Fruit fly (Drosophila melanogaster): ENCODE results near the gene CG34328.

CG34328 gene

DNA sequence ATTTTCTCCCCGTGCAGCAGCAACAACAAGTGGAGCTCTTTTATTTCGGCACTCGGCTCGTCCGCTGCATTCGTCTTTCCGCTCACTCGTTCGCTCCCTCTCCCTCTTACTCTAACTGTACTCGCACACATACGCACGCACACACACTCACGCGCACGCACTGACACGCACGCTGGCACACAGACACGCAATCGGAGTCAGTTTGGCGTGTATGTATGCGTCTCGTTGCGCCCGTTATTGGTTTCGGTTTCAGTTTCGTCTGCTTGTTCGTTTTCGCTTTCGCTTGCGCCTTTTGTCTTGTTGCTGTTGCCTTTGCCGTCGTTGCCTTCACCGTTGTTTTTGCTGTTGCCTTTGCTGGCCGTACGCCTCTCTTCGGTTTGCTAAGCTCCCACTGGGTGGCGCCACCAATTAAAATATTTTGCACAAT lies 42.1 kb downstream of the CG34328 start (continued):
- TF ChIP-seq CG11247 (GFP tag; IDR thresholded peaks at IDR 0.05), result no peak
- TF ChIP-seq Neu2 (GFP tag; optimal IDR thresholded peaks at IDR 0.05; ENCODE audit: borderline replicate concordance), result no peak
- no peak for TF ChIP-seq cad (GFP tag; optimal IDR thresholded peaks at IDR 0.05)
- TF ChIP-seq CG16815 (GFP tag; optimal IDR thresholded peaks at IDR 0.05), result no peak
- no peak for TF ChIP-seq shn (GFP tag; optimal IDR thresholded peaks at IDR 0.05)
- no peak for TF ChIP-seq rib (GFP tag; IDR thresholded peaks at IDR 0.05)
- TF ChIP-seq CG2120 (GFP tag; optimal IDR thresholded peaks at IDR 0.05), result no peak
- TF ChIP-seq Hmr (GFP tag; optimal IDR thresholded peaks at IDR 0.05), result no peak
- peak; percentile 60 for TF ChIP-seq abd-A (tag; optimal IDR thresholded peaks at IDR 0.05)
- TF ChIP-seq twi (tag; optimal IDR thresholded peaks at IDR 0.05), result no peak
- TF ChIP-seq CG18262 (tag; optimal IDR thresholded peaks at IDR 0.05), result peak; percentile 1
- TF ChIP-seq sens (GFP tag), result peak; percentile 48
- TF ChIP-seq pb (GFP tag; optimal IDR thresholded peaks at IDR 0.05), result no peak
- no peak for TF ChIP-seq Dll (GFP tag; IDR thresholded peaks at IDR 0.05; ENCODE audit: partially characterized antibody)
- TF ChIP-seq her (GFP tag; optimal IDR thresholded peaks at IDR 0.05), result no peak
- no peak for TF ChIP-seq CG18599 (GFP tag; optimal IDR thresholded peaks at IDR 0.05)
- TF ChIP-seq Meics (GFP tag; optimal IDR thresholded peaks at IDR 0.05), result no peak
- no peak for TF ChIP-seq CG13287 (GFP tag; IDR thresholded peaks at IDR 0.05; ENCODE audit: partially characterized antibody)
- 0 out of 3 replicates have a peak, but pooled peaks have one; percentile 48 for TF ChIP-seq row (GFP tag; IDR thresholded peaks at IDR 0.05)
- TF ChIP-seq sug (tag; optimal IDR thresholded peaks at IDR 0.05), result no peak
- TF ChIP-seq CG8478 (optimal IDR thresholded peaks at IDR 0.05), result peak; percentile 96
- TF ChIP-seq trem (tag; optimal IDR thresholded peaks at IDR 0.05), result no peak
- TF ChIP-seq CG16779 (GFP tag; IDR thresholded peaks at IDR 0.05), result no peak
- no peak for TF ChIP-seq bab2 (GFP tag; optimal IDR thresholded peaks at IDR 0.05)
- TF ChIP-seq nom (GFP tag; optimal IDR thresholded peaks at IDR 0.05), result no peak
- no peak for TF ChIP-seq CG14441 (GFP tag; IDR thresholded peaks at IDR 0.05)
- no peak for TF ChIP-seq zen2 (GFP tag; IDR thresholded peaks at IDR 0.05; ENCODE audit: partially characterized antibody)
- TF ChIP-seq Chrac-16 (GFP tag; optimal IDR thresholded peaks at IDR 0.05), result no peak
- TF ChIP-seq knrl (GFP tag; IDR thresholded peaks at IDR 0.05; ENCODE audit: partially characterized antibody), result no peak
- TF ChIP-seq CG11696 (GFP tag; IDR thresholded peaks at IDR 0.05), result no peak
- 0 out of 2 replicates have a peak, but pooled peaks have one; percentile 31 for TF ChIP-seq crol (GFP tag; IDR thresholded peaks at IDR 0.05)
- TF ChIP-seq da (GFP tag; optimal IDR thresholded peaks at IDR 0.05), result no peak
- TF ChIP-seq CG4404 (GFP tag; IDR thresholded peaks at IDR 0.05), result no peak
- no peak for TF ChIP-seq CG3847 (GFP tag; IDR thresholded peaks at IDR 0.05)
- no peak for TF ChIP-seq onecut (GFP tag; IDR thresholded peaks at IDR 0.05)

DNA sequence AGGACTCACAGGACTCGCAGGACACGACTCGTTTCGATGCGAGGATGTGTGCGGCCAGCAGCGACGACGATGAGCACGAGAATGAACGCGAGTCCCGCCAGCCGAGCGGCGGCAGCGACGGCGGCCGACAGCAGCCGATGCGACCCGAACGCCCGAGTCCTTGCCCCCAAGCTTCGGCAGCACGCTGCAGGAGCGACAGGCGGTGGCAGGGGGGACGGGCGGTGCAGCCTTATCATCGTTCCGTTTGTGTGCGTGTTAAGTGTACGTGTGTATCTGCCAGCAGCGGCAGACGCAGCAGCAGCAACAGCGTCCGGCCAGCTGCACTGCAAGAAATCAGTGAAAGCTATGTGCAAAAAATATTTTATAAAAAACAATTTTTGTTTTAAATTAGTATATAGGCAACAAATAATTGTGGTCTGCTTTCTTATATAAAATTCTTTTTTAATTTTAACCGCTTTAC lies 43.7 kb downstream of the CG34328 start, which contains the start of gene kairos:
kairos (minus strand) TSS at position 51 of the 460 bp plus-strand sequence.
- TF ChIP-seq ems (GFP tag; optimal IDR thresholded peaks at IDR 0.05) (no peak), dmrt99B (tag; optimal IDR thresholded peaks at IDR 0.05) (peak; percentile 40), CG1024 (GFP tag; IDR thresholded peaks at IDR 0.05) (peak; percentile 26; the same call in 1 of the 2 replicates), fru (optimal IDR thresholded peaks at IDR 0.05) (no peak), Myb (GFP tag; optimal IDR thresholded peaks at IDR 0.05) (no peak), CG13624 (GFP tag; optimal IDR thresholded peaks at IDR 0.05) (no peak), BEAF-32 (GFP tag; optimal IDR thresholded peaks at IDR 0.05) (no peak), Neu2 (GFP tag; optimal IDR thresholded peaks at IDR 0.05; ENCODE audit: borderline replicate concordance) (no peak), nau (GFP tag; optimal IDR thresholded peaks at IDR 0.05) (no peak), CG7928 (GFP tag; optimal IDR thresholded peaks at IDR 0.05) (no peak), Pdp1 (GFP tag; optimal IDR thresholded peaks at IDR 0.05) (no peak), CG11504 (tag; optimal IDR thresholded peaks at IDR 0.05) (peak; percentile 38), ro (GFP tag; IDR thresholded peaks at IDR 0.05) (no peak), ap (GFP tag; IDR thresholded peaks at IDR 0.05) (no peak), Dbx (GFP tag; IDR thresholded peaks at IDR 0.05) (no peak), ATbp (GFP tag; optimal IDR thresholded peaks at IDR 0.05) (no peak), onecut (GFP tag; IDR thresholded peaks at IDR 0.05) (no peak), Chrac-16 (GFP tag; optimal IDR thresholded peaks at IDR 0.05) (no peak), CHES-1-like (GFP tag; optimal IDR thresholded peaks at IDR 0.05) (no peak), H2.0 (GFP tag; IDR thresholded peaks at IDR 0.05) (0 out of 2 replicates have a peak, but pooled peaks have one; percentile 24), CG12155 (GFP tag; optimal IDR thresholded peaks at IDR 0.05) (no peak)

Data from whole organism, embryonic.